Worm (Caenorhabditis elegans) whole organism, mixed stage, embryonic: ENCODE measurements around the gene mlc-2.
A peak's percentile ranks its signal among the peaks of the same experiment; 100 is the strongest.

Experiments used
- M03D4.4 ChIP-seq: sonication (generic microtip); optimal IDR thresholded peaks from 2 replicates; lab custom pipeline; 2017; ENCODE audit warnings: mild to moderate bottlenecking, missing genetic modification characterization, missing compliant biosample characterization
- bed-3 ChIP-seq: fragments of 200-800 bp; sonication (Bioruptor generic); optimal IDR thresholded peaks from 3 replicates; lab custom pipeline; 2018; ENCODE audit warnings: mild to moderate bottlenecking, missing genetic modification characterization, moderate library complexity, missing compliant biosample characterization
- blmp-1 ChIP-seq: fragments of 150-350 bp; optimal IDR thresholded peaks from 2 replicates; lab custom pipeline; 2014; ENCODE audit warnings: missing biosample characterization, missing genetic modification characterization
- ceh-39 ChIP-seq: fragments of 150-350 bp; optimal IDR thresholded peaks from 2 replicates; lab custom pipeline; 2014; ENCODE audit warnings: missing biosample characterization, missing genetic modification characterization
- ceh-43 ChIP-seq: fragments of 200-800 bp; sonication (Bioruptor generic); optimal IDR thresholded peaks from 2 replicates; lab custom pipeline; 2018; ENCODE audit warnings: mild to moderate bottlenecking, missing genetic modification characterization, moderate library complexity, missing compliant biosample characterization
- ceh-83 ChIP-seq: fragments of 200-800 bp; sonication (Bioruptor generic); optimal IDR thresholded peaks from 2 replicates; lab custom pipeline; 2018; ENCODE audit warnings: mild to moderate bottlenecking, missing genetic modification characterization, missing compliant biosample characterization
- ces-1 ChIP-seq: fragments of 150-350 bp; optimal IDR thresholded peaks from 2 replicates; lab custom pipeline; 2014; ENCODE audit warnings: missing biosample characterization, missing genetic modification reagents, missing genetic modification characterization
- cnd-1 ChIP-seq: fragments of 200-800 bp; sonication (Bioruptor generic); optimal IDR thresholded peaks from 2 replicates; lab custom pipeline; 2018; ENCODE audit warnings: mild to moderate bottlenecking, missing genetic modification characterization, missing compliant biosample characterization
- drap-1 ChIP-seq: fragments of 200-800 bp; sonication (Bioruptor generic); optimal IDR thresholded peaks from 3 replicates; lab custom pipeline; 2018; ENCODE audit warnings: mild to moderate bottlenecking, missing genetic modification characterization, missing compliant biosample characterization
- elt-1 ChIP-seq: sonication (generic microtip); optimal IDR thresholded peaks from 2 replicates; lab custom pipeline; 2017; ENCODE audit warnings: missing genetic modification characterization, mild to moderate bottlenecking, missing compliant biosample characterization, antibody characterized with exemption, moderate library complexity, borderline replicate concordance; ENCODE audit not compliant: insufficient read depth
- elt-3 ChIP-seq: fragments of 150-350 bp; optimal IDR thresholded peaks from 2 replicates; lab custom pipeline; 2014; ENCODE audit warnings: missing biosample characterization, missing genetic modification characterization
- flh-1 ChIP-seq: fragments of 200-800 bp; sonication (Bioruptor generic); optimal IDR thresholded peaks from 2 replicates; lab custom pipeline; 2018; ENCODE audit warnings: mild to moderate bottlenecking, missing genetic modification characterization, moderate library complexity, missing compliant biosample characterization
- ham-2 ChIP-seq: fragments of 200-800 bp; sonication (Bioruptor generic); optimal IDR thresholded peaks from 2 replicates; lab custom pipeline; 2018; ENCODE audit warnings: mild to moderate bottlenecking, missing genetic modification characterization, missing compliant biosample characterization
- hlh-1 ChIP-seq: fragments of 150-350 bp; optimal IDR thresholded peaks from 2 replicates; lab custom pipeline; 2014; ENCODE audit warnings: missing biosample characterization, missing genetic modification reagents, missing genetic modification characterization
- lin-13 ChIP-seq: fragments of 150-350 bp; optimal IDR thresholded peaks from 2 replicates; lab custom pipeline; 2014; ENCODE audit warnings: missing biosample characterization, missing genetic modification characterization
- lin-32 ChIP-seq: fragments of 200-800 bp; sonication (Bioruptor generic); optimal IDR thresholded peaks from 2 replicates; lab custom pipeline; 2018; ENCODE audit warnings: mild to moderate bottlenecking, missing genetic modification characterization, missing compliant biosample characterization
- lsy-2 ChIP-seq: fragments of 150-350 bp; optimal IDR thresholded peaks from 2 replicates; lab custom pipeline; 2014; ENCODE audit warnings: missing biosample characterization, missing genetic modification characterization
- mab-5 ChIP-seq: fragments of 150-350 bp; optimal IDR thresholded peaks from 2 replicates; lab custom pipeline; 2014; ENCODE audit warnings: missing biosample characterization, missing genetic modification characterization
- mep-1 ChIP-seq: fragments of 150-350 bp; optimal IDR thresholded peaks from 2 replicates; lab custom pipeline; 2017; ENCODE audit warnings: missing biosample characterization, missing genetic modification reagents, missing genetic modification characterization, inconsistent platforms
- mls-2 ChIP-seq: sonication (generic microtip); optimal IDR thresholded peaks from 2 replicates; lab custom pipeline; 2016; ENCODE audit warnings: mild to moderate bottlenecking, missing genetic modification characterization, moderate library complexity, missing compliant biosample characterization
- nhr-12 ChIP-seq: fragments of 150-350 bp; optimal IDR thresholded peaks from 2 replicates; lab custom pipeline; 2014; ENCODE audit warnings: missing biosample characterization, missing genetic modification characterization
- nhr-2 ChIP-seq: fragments of 150-350 bp; optimal IDR thresholded peaks from 2 replicates; lab custom pipeline; 2014; ENCODE audit warnings: missing biosample characterization, missing genetic modification characterization
- nhr-237 ChIP-seq: fragments of 150-350 bp; optimal IDR thresholded peaks from 2 replicates; lab custom pipeline; 2014; ENCODE audit warnings: missing biosample characterization, missing genetic modification characterization
- nhr-76 ChIP-seq: sonication (generic microtip); optimal IDR thresholded peaks from 2 replicates; lab custom pipeline; 2017; ENCODE audit warnings: missing biosample characterization, missing genetic modification characterization
- pha-4 ChIP-seq: fragments of 150-350 bp; optimal IDR thresholded peaks from 2 replicates; lab custom pipeline; 2018; ENCODE audit warnings: missing biosample characterization, missing genetic modification reagents, missing genetic modification characterization
- sem-2 ChIP-seq: fragments of 200-800 bp; sonication (Bioruptor generic); optimal IDR thresholded peaks from 2 replicates; lab custom pipeline; 2018; ENCODE audit warnings: mild to moderate bottlenecking, missing genetic modification characterization, missing compliant biosample characterization
- snpc-4 ChIP-seq: fragments of 150-350 bp; optimal IDR thresholded peaks from 2 replicates; lab custom pipeline; 2014; ENCODE audit warnings: missing biosample characterization, missing genetic modification characterization
- sptf-1 ChIP-seq: sonication (generic microtip); optimal IDR thresholded peaks from 2 replicates; lab custom pipeline; 2017; ENCODE audit warnings: mild to moderate bottlenecking, missing genetic modification characterization, moderate library complexity, missing compliant biosample characterization
- tbx-8 ChIP-seq: fragments of 200-800 bp; sonication (Bioruptor generic); optimal IDR thresholded peaks from 2 replicates; lab custom pipeline; 2018; ENCODE audit warnings: mild to moderate bottlenecking, missing genetic modification characterization, moderate library complexity, missing compliant biosample characterization
- unc-120 ChIP-seq: sonication (generic microtip); optimal IDR thresholded peaks from 2 replicates; lab custom pipeline; 2017; ENCODE audit warnings: missing genetic modification characterization, missing compliant biosample characterization; ENCODE audit not compliant: poor library complexity, severe bottlenecking
- unc-62 ChIP-seq: fragments of 150-350 bp; optimal IDR thresholded peaks from 2 replicates; lab custom pipeline; 2014; ENCODE audit warnings: missing biosample characterization, missing genetic modification reagents, missing genetic modification characterization
- zip-8 ChIP-seq: fragments of 150-350 bp; optimal IDR thresholded peaks from 2 replicates; lab custom pipeline; 2014; ENCODE audit warnings: missing biosample characterization, missing genetic modification characterization

Gene mlc-2

DNA sequence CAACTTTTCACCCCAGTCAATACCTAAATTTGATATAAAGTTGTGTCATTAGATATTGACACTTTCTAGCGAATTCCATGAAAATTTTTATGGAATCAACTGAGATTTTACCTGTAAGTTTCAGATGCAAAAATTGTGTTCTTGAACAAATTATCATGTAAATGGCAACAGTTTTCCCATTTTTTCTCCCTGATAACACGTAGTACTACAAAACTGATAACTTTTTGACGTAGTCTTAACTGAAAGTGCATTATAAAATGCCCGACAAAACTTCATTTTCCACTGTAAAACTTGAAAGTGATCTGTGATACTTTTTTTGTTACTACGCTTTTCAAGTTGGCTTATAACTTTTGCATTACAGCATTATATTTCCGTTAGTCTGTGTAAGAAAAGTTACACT is 22.3 kb upstream of the mlc-2 start:
- TF ChIP-seq sptf-1 (tag; lab: Kevin White, UChicago) (no peak), hlh-1 (tag; lab: Kevin White, UChicago) (no peak), mab-5 (tag; lab: Kevin White, UChicago) (no peak)

DNA sequence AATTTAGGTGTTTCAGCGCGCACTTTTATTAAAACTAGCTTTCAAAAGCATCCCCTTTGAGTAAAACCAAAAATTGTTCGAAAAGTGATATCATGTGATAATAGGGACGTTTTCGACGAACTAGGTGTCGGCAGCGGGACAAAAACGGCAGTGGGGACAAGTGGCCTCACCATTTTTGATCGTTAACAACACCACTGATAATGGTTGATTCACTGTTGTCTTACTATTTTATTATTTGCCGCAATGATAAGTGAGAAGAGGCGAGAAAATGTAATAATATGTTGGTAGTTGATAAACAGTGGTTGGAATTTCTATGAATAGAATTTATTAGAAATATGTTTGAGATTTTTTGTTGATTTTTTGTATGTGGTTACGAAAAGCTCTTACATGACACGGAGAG is 19.6 kb upstream of the mlc-2 start:
- TF ChIP-seq ham-2 (GFP tag; lab: Kevin White, UChicago) (no peak), unc-120 (no peak), tbx-8 (GFP tag; lab: Kevin White, UChicago) (no peak), nhr-12 (no peak), mep-1 (tag; lab: Kevin White, UChicago) (no peak), ceh-39 (tag; lab: Kevin White, UChicago) (no peak), blmp-1 (tag; lab: Kevin White, UChicago) (no peak), drap-1 (GFP tag; lab: Kevin White, UChicago) (no peak), M03D4.4 (tag; lab: Kevin White, UChicago) (no peak), lin-13 (tag; lab: Kevin White, UChicago) (no peak), lsy-2 (tag; lab: Kevin White, UChicago) (no peak), ceh-43 (GFP tag; lab: Kevin White, UChicago) (no peak), sem-2 (no peak), snpc-4 (tag; lab: Kevin White, UChicago) (no peak), nhr-76 (tag; lab: Kevin White, UChicago) (no peak), unc-62 (GFP tag; lab: Kevin White, UChicago) (no peak), ces-1 (GFP tag; lab: Kevin White, UChicago) (no peak), lin-32 (no peak)

DNA sequence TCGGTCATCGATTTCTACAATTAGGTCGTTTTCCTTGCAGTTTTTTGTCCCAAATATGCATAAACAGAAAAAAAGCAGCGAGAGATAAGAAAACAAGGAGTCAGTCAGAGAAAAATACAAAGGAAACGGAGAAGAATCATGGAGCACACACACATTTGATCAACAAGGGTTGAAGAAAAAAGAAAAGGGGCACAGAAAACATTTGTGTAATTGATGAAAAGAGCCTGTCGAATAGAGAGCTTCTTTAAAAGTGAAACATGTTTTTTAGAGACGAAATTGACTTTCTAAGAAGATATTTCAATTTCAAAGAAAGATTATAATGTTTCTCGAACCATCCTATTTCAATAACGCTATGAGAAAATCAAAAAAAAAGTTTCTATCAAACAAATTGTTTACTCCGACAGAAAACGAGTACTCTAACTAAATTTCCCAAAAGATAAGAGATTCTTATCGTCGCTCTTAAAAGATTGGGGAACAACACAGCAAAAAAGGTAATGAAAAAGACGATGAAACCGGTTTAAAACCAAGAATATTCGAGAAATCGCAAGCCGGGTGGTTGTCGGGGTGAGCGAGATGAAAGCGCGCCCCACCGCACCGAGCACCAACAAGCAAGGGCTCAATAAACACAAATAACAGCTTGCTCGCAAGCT is 18.3 kb upstream of the mlc-2 start, which contains the start of gene tps-1:
TSS of gene tps-1 (minus strand) at position 14 of the 650 bp plus-strand sequence.
- no peak for TF ChIP-seq ham-2 (GFP tag; lab: Kevin White, UChicago)
- TF ChIP-seq tbx-8 (GFP tag; lab: Kevin White, UChicago) = no peak
- TF ChIP-seq nhr-237 (tag; lab: Kevin White, UChicago) = no peak
- no peak for TF ChIP-seq unc-62 (GFP tag; lab: Kevin White, UChicago)
- TF ChIP-seq drap-1 (GFP tag; lab: Kevin White, UChicago) = no peak
- TF ChIP-seq elt-1 (tag; lab: Kevin White, UChicago) = no peak
- no peak for TF ChIP-seq ceh-43 (GFP tag; lab: Kevin White, UChicago)
- no peak for TF ChIP-seq blmp-1 (tag; lab: Kevin White, UChicago)
- TF ChIP-seq flh-1 (GFP tag; lab: Kevin White, UChicago) = no peak
- TF ChIP-seq lin-32 = no peak
- no peak for TF ChIP-seq nhr-12
- TF ChIP-seq zip-8 (tag; lab: Kevin White, UChicago) = no peak
- no peak for TF ChIP-seq bed-3 (GFP tag; lab: Kevin White, UChicago)
- no peak for TF ChIP-seq elt-3 (tag; lab: Kevin White, UChicago)
- no peak for TF ChIP-seq lsy-2 (tag; lab: Kevin White, UChicago)
- no peak for TF ChIP-seq lin-13 (tag; lab: Kevin White, UChicago)

DNA sequence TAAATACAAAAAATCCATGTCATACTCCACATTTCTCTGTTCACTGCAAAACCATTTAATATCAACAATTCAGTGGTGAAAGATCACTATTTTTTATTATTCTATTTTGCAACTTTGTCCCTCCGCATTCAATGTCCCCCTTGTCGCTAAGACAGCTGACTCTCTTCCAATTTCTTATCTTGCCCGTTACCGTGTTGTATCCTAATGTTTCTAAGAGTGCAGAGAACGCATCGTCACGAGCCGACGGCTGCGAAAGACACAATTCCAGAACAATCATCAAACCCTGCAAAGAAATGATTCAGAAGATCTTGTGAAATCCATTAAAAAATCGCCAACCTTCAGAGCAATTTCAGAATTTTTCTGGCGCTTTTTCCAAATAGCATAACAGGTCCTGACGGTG is 16.5 kb upstream of the mlc-2 start:
- TF ChIP-seq hlh-1 (tag; lab: Kevin White, UChicago) (peak; percentile 76), ceh-43 (GFP tag; lab: Kevin White, UChicago) (no peak)
- TF ChIP-seq, all 35 proteins: peak for 1

DNA sequence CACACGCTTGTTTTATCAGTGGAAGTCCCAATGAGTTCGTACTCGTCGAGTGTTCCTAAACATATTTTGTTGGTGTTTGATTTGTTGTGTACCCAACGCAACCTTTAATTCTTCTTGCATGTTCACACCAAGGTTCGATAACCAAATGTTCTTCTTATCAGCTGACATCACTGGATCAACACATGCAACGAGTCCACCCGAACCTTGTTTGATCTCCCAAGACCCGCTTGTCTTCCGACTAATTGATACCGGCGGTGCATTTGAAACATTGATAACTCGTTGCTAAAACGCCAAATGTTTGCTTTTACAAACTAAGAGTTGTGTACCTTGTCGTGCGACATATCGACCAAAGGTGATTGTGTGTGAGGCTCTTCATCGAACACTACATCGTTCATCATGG is 15.3 kb upstream of the mlc-2 start:
- TF ChIP-seq hlh-1 (tag; lab: Kevin White, UChicago) = no peak
- TF ChIP-seq sem-2 = no peak
- TF ChIP-seq nhr-2 (tag; lab: Kevin White, UChicago) = no peak
- TF ChIP-seq unc-120 = no peak
- TF ChIP-seq pha-4 (tag; lab: Kevin White, UChicago) = no peak
- no peak for TF ChIP-seq lsy-2 (tag; lab: Kevin White, UChicago)
- TF ChIP-seq mls-2 (tag; lab: Kevin White, UChicago) = no peak
- TF ChIP-seq ces-1 (GFP tag; lab: Kevin White, UChicago) = no peak
- TF ChIP-seq cnd-1 = no peak
- no peak for TF ChIP-seq ceh-39 (tag; lab: Kevin White, UChicago)
- TF ChIP-seq ceh-83 (GFP tag; lab: Kevin White, UChicago) = no peak
- TF ChIP-seq lin-13 (tag; lab: Kevin White, UChicago) = no peak
- no peak for TF ChIP-seq M03D4.4 (tag; lab: Kevin White, UChicago)
- TF ChIP-seq lin-32 = no peak
- TF ChIP-seq ham-2 (GFP tag; lab: Kevin White, UChicago) = no peak
- no peak for TF ChIP-seq blmp-1 (tag; lab: Kevin White, UChicago)
- no peak for TF ChIP-seq bed-3 (GFP tag; lab: Kevin White, UChicago)
- TF ChIP-seq, all 35 proteins: peak for 0
